Fruit fly (Drosophila melanogaster) whole organism, embryonic: Measurements from ENCODE around the gene Est-Q.

Source experiments
- Abd-B ChIP-seq: fragments of 200-800 bp; sonication (Bioruptor generic); optimal IDR thresholded peaks from 2 replicates; lab custom pipeline; 2018; ENCODE audit warnings: missing biosample characterization, mild to moderate bottlenecking, missing genetic modification characterization, moderate library complexity
- Atf-2 ChIP-seq: fragments of 200-800 bp; sonication (Bioruptor generic); optimal IDR thresholded peaks from 2 replicates; lab custom pipeline; 2016; ENCODE audit warnings: missing biosample characterization, missing genetic modification characterization
- CG11456 ChIP-seq: fragments of 200-800 bp; sonication (Bioruptor generic); IDR thresholded peaks from 3 replicates; pipeline ENCODE4 v1.3.6; 2022; ENCODE audit warnings: missing biosample characterization, missing genetic modification characterization
- CG12071 ChIP-seq: fragments of 200-800 bp; sonication (Bioruptor generic); optimal IDR thresholded peaks from 3 replicates; lab custom pipeline; 2018; ENCODE audit warnings: missing biosample characterization, mild to moderate bottlenecking, missing genetic modification characterization
- CG12219 ChIP-seq: fragments of 200-800 bp; sonication (Bioruptor generic); optimal IDR thresholded peaks from 3 replicates; lab custom pipeline; 2018; ENCODE audit warnings: missing biosample characterization, mild to moderate bottlenecking, missing genetic modification characterization
- CG12391 ChIP-seq: fragments of 200-800 bp; sonication (Bioruptor generic); optimal IDR thresholded peaks from 3 replicates; lab custom pipeline; 2018; ENCODE audit warnings: missing biosample characterization, mild to moderate bottlenecking, missing genetic modification characterization, moderate library complexity
- CG13123 ChIP-seq: fragments of 200-800 bp; sonication (Bioruptor generic); optimal IDR thresholded peaks from 2 replicates; lab custom pipeline; 2016; ENCODE audit warnings: missing biosample characterization, missing genetic modification characterization
- CG15073 ChIP-seq: fragments of 200-800 bp; sonication (Bioruptor generic); optimal IDR thresholded peaks from 2 replicates; lab custom pipeline; 2016; ENCODE audit warnings: missing biosample characterization, missing genetic modification characterization
- CG16863 ChIP-seq: fragments of 200-800 bp; sonication (Bioruptor generic); optimal IDR thresholded peaks from 3 replicates; lab custom pipeline; 2016; ENCODE audit warnings: missing biosample characterization, missing genetic modification characterization
- CG17328 ChIP-seq: fragments of 200-800 bp; sonication (Bioruptor generic); IDR thresholded peaks from 2 replicates; pipeline ENCODE4 v1.3.6; 2022; ENCODE audit warnings: missing biosample characterization, missing genetic modification characterization
- CG18262 ChIP-seq: fragments of 200-800 bp; optimal IDR thresholded peaks from 3 replicates; lab custom pipeline; 2019; ENCODE audit warnings: missing biosample characterization, mild to moderate bottlenecking, missing genetic modification characterization, moderate library complexity
- CG2202 ChIP-seq: fragments of 200-800 bp; sonication (Bioruptor generic); optimal IDR thresholded peaks from 2 replicates; lab custom pipeline; 2018; ENCODE audit warnings: missing biosample characterization, mild to moderate bottlenecking, missing genetic modification characterization
- CG33213 ChIP-seq: fragments of 200-800 bp; sonication (Bioruptor generic); optimal IDR thresholded peaks from 3 replicates; lab custom pipeline; 2016; ENCODE audit warnings: missing biosample characterization, missing genetic modification characterization
- CG3847 ChIP-seq: fragments of 200-800 bp; sonication (Bioruptor generic); IDR thresholded peaks from 2 replicates; pipeline ENCODE4 v1.3.6; 2022; ENCODE audit warnings: missing biosample characterization, missing genetic modification characterization
- CG4854 ChIP-seq: fragments of 200-800 bp; sonication (Bioruptor generic); optimal IDR thresholded peaks from 2 replicates; lab custom pipeline; 2016; ENCODE audit warnings: missing biosample characterization, missing genetic modification characterization, inconsistent platforms
- CG5245 ChIP-seq: fragments of 200-800 bp; sonication (Bioruptor generic); optimal IDR thresholded peaks from 3 replicates; lab custom pipeline; 2016; ENCODE audit warnings: missing biosample characterization, missing genetic modification characterization
- CG5953 ChIP-seq: fragments of 200-800 bp; sonication (Bioruptor generic); IDR thresholded peaks from 2 replicates; pipeline ENCODE4 v1.3.6; 2022; ENCODE audit warnings: missing biosample characterization, missing genetic modification characterization
- CG7928 ChIP-seq: fragments of 200-800 bp; sonication (Bioruptor generic); optimal IDR thresholded peaks from 2 replicates; lab custom pipeline; 2017; ENCODE audit warnings: missing biosample characterization, mild to moderate bottlenecking, missing genetic modification characterization
- CG7963 ChIP-seq: fragments of 200-800 bp; sonication (Bioruptor generic); IDR thresholded peaks from 3 replicates; pipeline ENCODE4 v1.3.6; 2022; ENCODE audit warnings: missing biosample characterization, missing genetic modification characterization; ENCODE audit not compliant: partially characterized antibody
- CG7987 ChIP-seq: fragments of 200-800 bp; sonication (Bioruptor generic); optimal IDR thresholded peaks from 2 replicates; lab custom pipeline; 2018; ENCODE audit warnings: missing biosample characterization, mild to moderate bottlenecking, missing genetic modification characterization, moderate library complexity
- Dip2 ChIP-seq: fragments of 200-800 bp; sonication (Bioruptor generic); IDR thresholded peaks from 2 replicates; pipeline ENCODE4 v1.3.6; 2022; ENCODE audit warnings: missing biosample characterization, missing genetic modification characterization
- Gsc ChIP-seq: fragments of 200-800 bp; sonication (Bioruptor generic); IDR thresholded peaks from 2 replicates; pipeline ENCODE4 v1.3.6; 2022; ENCODE audit warnings: missing biosample characterization, missing genetic modification characterization
- HmgZ ChIP-seq: fragments of 200-800 bp; sonication (Bioruptor generic); optimal IDR thresholded peaks from 2 replicates; lab custom pipeline; 2018; ENCODE audit warnings: missing biosample characterization, mild to moderate bottlenecking, missing genetic modification characterization
- MBD-R2 ChIP-seq: fragments of 200-800 bp; sonication (Bioruptor generic); IDR thresholded peaks from 2 replicates; pipeline ENCODE4 v1.3.6; 2022; ENCODE audit warnings: missing biosample characterization, missing genetic modification characterization
- Nf-YB ChIP-seq: fragments of 200-800 bp; sonication (Bioruptor generic); optimal IDR thresholded peaks from 3 replicates; lab custom pipeline; 2019; ENCODE audit warnings: missing biosample characterization, mild to moderate bottlenecking, missing genetic modification characterization, moderate library complexity
- TFAM ChIP-seq: fragments of 200-800 bp; sonication (Bioruptor generic); optimal IDR thresholded peaks from 2 replicates; lab custom pipeline; 2017; ENCODE audit warnings: missing biosample characterization, missing genetic modification characterization, inconsistent platforms
- Vsx1 ChIP-seq: fragments of 200-800 bp; sonication (Bioruptor generic); optimal IDR thresholded peaks from 2 replicates; lab custom pipeline; 2017; ENCODE audit warnings: missing biosample characterization, mild to moderate bottlenecking, missing genetic modification characterization, missing genetic modification reagents
- abd-A ChIP-seq: fragments of 200-800 bp; sonication (Bioruptor generic); optimal IDR thresholded peaks from 3 replicates; lab custom pipeline; 2019; ENCODE audit warnings: missing biosample characterization, mild to moderate bottlenecking, missing genetic modification characterization, moderate library complexity
- az2 ChIP-seq: fragments of 200-800 bp; sonication (Bioruptor generic); optimal IDR thresholded peaks from 3 replicates; lab custom pipeline; 2016; ENCODE audit warnings: missing biosample characterization, missing genetic modification characterization
- caup ChIP-seq: fragments of 200-800 bp; sonication (Bioruptor generic); optimal IDR thresholded peaks from 3 replicates; lab custom pipeline; 2017; ENCODE audit warnings: missing biosample characterization, mild to moderate bottlenecking, missing genetic modification characterization, moderate library complexity; ENCODE audit not compliant: severe bottlenecking
- cg ChIP-seq: fragments of 200-800 bp; sonication (Bioruptor generic); optimal IDR thresholded peaks from 3 replicates; lab custom pipeline; 2019; ENCODE audit warnings: missing biosample characterization, mild to moderate bottlenecking, missing genetic modification characterization, moderate library complexity
- chm ChIP-seq: fragments of 200-800 bp; sonication (Bioruptor generic); IDR thresholded peaks from 2 replicates; pipeline ENCODE4 v1.3.6; 2022; ENCODE audit warnings: missing biosample characterization, missing genetic modification characterization
- dan ChIP-seq: fragments of 200-800 bp; sonication (Bioruptor generic); IDR thresholded peaks from 2 replicates; pipeline ENCODE4 v1.3.6; 2022; ENCODE audit warnings: missing biosample characterization, missing genetic modification characterization
- dati ChIP-seq: fragments of 200-800 bp; sonication (Bioruptor generic); IDR thresholded peaks from 2 replicates; pipeline ENCODE4 v1.3.6; 2022; ENCODE audit warnings: missing biosample characterization, missing genetic modification characterization
- dmrt11E ChIP-seq: fragments of 200-800 bp; sonication (Bioruptor generic); optimal IDR thresholded peaks from 3 replicates; lab custom pipeline; 2018; ENCODE audit warnings: missing biosample characterization, mild to moderate bottlenecking, missing genetic modification characterization, moderate library complexity
- fd64A ChIP-seq: fragments of 200-800 bp; sonication (Bioruptor generic); optimal IDR thresholded peaks from 3 replicates; lab custom pipeline; 2018; ENCODE audit warnings: missing biosample characterization, mild to moderate bottlenecking, missing genetic modification characterization
- ftz-f1 ChIP-seq: fragments of 200-800 bp; sonication (Bioruptor generic); optimal IDR thresholded peaks from 2 replicates; lab custom pipeline; 2016; ENCODE audit warnings: missing biosample characterization, missing genetic modification characterization
- hb ChIP-seq: fragments of 200-800 bp; sonication (Bioruptor generic); IDR thresholded peaks from 3 replicates; pipeline ENCODE4 v1.3.6; 2022; ENCODE audit warnings: missing biosample characterization, missing genetic modification characterization; ENCODE audit not compliant: partially characterized antibody
- hbn ChIP-seq: fragments of 200-800 bp; sonication (Bioruptor generic); IDR thresholded peaks from 2 replicates; pipeline ENCODE4 v1.3.6; 2022; ENCODE audit warnings: missing biosample characterization, missing genetic modification characterization; ENCODE audit not compliant: partially characterized antibody
- hkb ChIP-seq, 2 experiments: fragments of 200-800 bp in 1 of 2; fragments of >200 bp in 1 of 2; sonication (Bioruptor generic) in 1 of 2; IDR thresholded peaks in 1 of 2; optimal IDR thresholded peaks in 1 of 2; 2 replicates each; pipeline versions ENCODE4 v1.3.6 to Lab custom; 2017 to 2022; ENCODE audit warnings: missing biosample characterization in 1 of 2, missing genetic modification characterization in 1 of 2
- lola ChIP-seq, 3 experiments: fragments of >200 bp in 2 of 3; fragments of 200-800 bp in 1 of 3; sonication (Bioruptor generic) in 1 of 3; optimal IDR thresholded peaks; 2 replicates each; lab custom pipeline; 2017 to 2019; ENCODE audit warnings: missing biosample characterization in 3 of 3, missing genetic modification characterization in 3 of 3, mild to moderate bottlenecking in 1 of 3, moderate library complexity in 1 of 3
- repo ChIP-seq: fragments of 200-800 bp; sonication (Bioruptor generic); optimal IDR thresholded peaks from 2 replicates; lab custom pipeline; 2016; ENCODE audit warnings: missing biosample characterization, missing genetic modification characterization
- rib ChIP-seq: fragments of 200-800 bp; sonication (Bioruptor generic); IDR thresholded peaks from 2 replicates; pipeline ENCODE4 v1.3.6; 2022; ENCODE audit warnings: missing biosample characterization, missing genetic modification characterization
- scrt ChIP-seq: fragments of 200-800 bp; sonication (Bioruptor generic); optimal IDR thresholded peaks from 2 replicates; lab custom pipeline; 2018; ENCODE audit warnings: missing biosample characterization, mild to moderate bottlenecking, missing genetic modification characterization, moderate library complexity
- shn ChIP-seq: fragments of 200-800 bp; sonication (Bioruptor generic); optimal IDR thresholded peaks from 3 replicates; lab custom pipeline; 2016; ENCODE audit warnings: missing biosample characterization, missing genetic modification characterization
- so ChIP-seq: fragments of 200-800 bp; sonication (Bioruptor generic); IDR thresholded peaks from 3 replicates; pipeline ENCODE4 v1.3.6; 2022; ENCODE audit warnings: missing biosample characterization, missing genetic modification characterization
- sqz ChIP-seq: fragments of 200-800 bp; sonication (Bioruptor generic); optimal IDR thresholded peaks from 3 replicates; lab custom pipeline; 2018; ENCODE audit warnings: missing biosample characterization, mild to moderate bottlenecking, missing genetic modification characterization
- sr ChIP-seq: fragments of 200-800 bp; sonication (Bioruptor generic); IDR thresholded peaks from 3 replicates; pipeline ENCODE4 v1.3.6; 2022; ENCODE audit warnings: missing biosample characterization, missing genetic modification characterization
- ssp ChIP-seq: fragments of 200-800 bp; sonication (Bioruptor generic); IDR thresholded peaks from 2 replicates; pipeline ENCODE4 v1.3.6; 2022; ENCODE audit warnings: missing biosample characterization, missing genetic modification characterization

The Est-Q gene

dm6 chr3L:21507354-21507928 is 6.2 kb downstream of the Est-Q start, which contains the start of the genes Glg1 and M6 (continued):
- TF ChIP-seq hkb (optimal IDR thresholded peaks at IDR 0.05; lab: Kevin White, UChicago) (no peak), hkb (GFP tag; IDR thresholded peaks at IDR 0.05; lab: Robert Waterston, UW) (peak; percentile 68), dmrt11E (tag; lab: Kevin White, UChicago) (peak; percentile 51), CG12071 (no peak), rib (GFP tag; lab: Robert Waterston, UW) (no peak), CG18262 (tag; lab: Kevin White, UChicago) (peak; percentile 64), CG5953 (GFP tag; lab: Robert Waterston, UW) (no peak), sqz (GFP tag; lab: Kevin White, UChicago) (no peak), CG11456 (peak; percentile 71; the same call in 1 of the 3 replicates), CG2202 (tag; lab: Kevin White, UChicago) (peak; percentile 62), CG15073 (GFP tag; lab: Kevin White, UChicago) (no peak), so (no peak), dati (no peak), scrt (GFP tag; lab: Kevin White, UChicago) (peak; percentile 74), shn (peak; percentile 57), HmgZ (peak; percentile 72), cg (GFP tag; lab: Kevin White, UChicago) (no peak), sr (GFP tag; lab: Robert Waterston, UW) (no peak), CG12391 (tag; lab: Kevin White, UChicago) (peak; percentile 80), Atf-2 (no peak), CG3847 (peak; percentile 73), fd64A (GFP tag; lab: Kevin White, UChicago) (no peak), Gsc (no peak), CG17328 (GFP tag; lab: Robert Waterston, UW) (peak; percentile 67), ssp (GFP tag; lab: Robert Waterston, UW) (peak; percentile 44; the same call in 1 of the 2 replicates), caup (peak; percentile 40), TFAM (GFP tag; lab: Kevin White, UChicago) (no peak), MBD-R2 (GFP tag; lab: Robert Waterston, UW) (peak; percentile 73), ftz-f1 (GFP tag; lab: Kevin White, UChicago) (peak; percentile 12), CG7963 (GFP tag; lab: Robert Waterston, UW) (peak; percentile 90), dan (GFP tag; lab: Robert Waterston, UW) (no peak), abd-A (no peak), CG13123 (GFP tag; lab: Kevin White, UChicago) (no peak), Abd-B (GFP tag; lab: Kevin White, UChicago) (peak; percentile 77), Vsx1 (GFP tag; lab: Kevin White, UChicago) (no peak), CG7987 (GFP tag; lab: Kevin White, UChicago) (no peak), Nf-YB (GFP tag; lab: Kevin White, UChicago) (peak; percentile 33), chm (GFP tag; lab: Robert Waterston, UW) (peak; percentile 46; the same call in 1 of the 2 replicates), repo (GFP tag; lab: Kevin White, UChicago) (no peak), CG33213 (GFP tag; lab: Kevin White, UChicago) (peak; percentile 29), CG16863 (peak; percentile 50), CG5245 (GFP tag; lab: Kevin White, UChicago) (no peak), CG12219 (GFP tag; lab: Kevin White, UChicago) (peak; percentile 31), hb (GFP tag; lab: Robert Waterston, UW) (peak; percentile 90), az2 (GFP tag; lab: Kevin White, UChicago) (peak; percentile 69), CG4854 (GFP tag; lab: Kevin White, UChicago) (peak; percentile 32), hbn (GFP tag; lab: Robert Waterston, UW) (peak; percentile 88), Dip2 (no peak), CG7928 (GFP tag; lab: Kevin White, UChicago) (peak; percentile 5), lola (GFP tag; optimal IDR thresholded peaks at IDR 0.05; lab: Kevin White, UChicago) (peak in 1 of 3 experiments; percentile 65)
